Fruit fly (Drosophila melanogaster) whole organism, embryonic: ENCODE data around the gene CG17764.

Experiments used
- Adf1 ChIP-seq: fragments of 200-800 bp; sonication (Bioruptor generic); IDR thresholded peaks from 2 replicates; pipeline ENCODE4 v1.3.6; 2022; ENCODE audit warnings: missing biosample characterization, missing genetic modification characterization
- Atf6 ChIP-seq: fragments of 200-800 bp; sonication (Bioruptor generic); IDR thresholded peaks from 2 replicates; pipeline ENCODE4 v1.3.6; 2022; ENCODE audit warnings: missing biosample characterization, missing genetic modification characterization
- Awh ChIP-seq: fragments of 200-800 bp; sonication (Bioruptor generic); IDR thresholded peaks from 2 replicates; pipeline ENCODE4, ENCODE4 v1.3.6; 2022; ENCODE audit warnings: missing biosample characterization, missing genetic modification characterization
- BEAF-32 ChIP-seq: fragments of 200-800 bp; sonication (Bioruptor generic); optimal IDR thresholded peaks from 3 replicates; lab custom pipeline; 2017; ENCODE audit warnings: missing biosample characterization, missing genetic modification characterization, mild to moderate bottlenecking, moderate library complexity, missing genetic modification reagents
- BtbVII ChIP-seq: fragments of 200-800 bp; sonication (Bioruptor generic); optimal IDR thresholded peaks from 3 replicates; lab custom pipeline; 2017; ENCODE audit warnings: missing biosample characterization, mild to moderate bottlenecking, missing genetic modification characterization
- CG11093 ChIP-seq: fragments of 200-800 bp; sonication (Bioruptor generic); IDR thresholded peaks from 3 replicates; pipeline ENCODE4 v1.3.6; 2022; ENCODE audit warnings: missing biosample characterization, missing genetic modification characterization
- CG11247 ChIP-seq: fragments of 200-800 bp; sonication (Bioruptor generic); IDR thresholded peaks from 2 replicates; pipeline ENCODE4 v1.3.6; 2022; ENCODE audit warnings: missing biosample characterization, missing genetic modification characterization
- CG12391 ChIP-seq: fragments of 200-800 bp; sonication (Bioruptor generic); optimal IDR thresholded peaks from 3 replicates; lab custom pipeline; 2018; ENCODE audit warnings: missing biosample characterization, mild to moderate bottlenecking, missing genetic modification characterization, moderate library complexity
- CG12659 ChIP-seq: fragments of 200-800 bp; sonication (Bioruptor generic); optimal IDR thresholded peaks from 3 replicates; lab custom pipeline; 2017; ENCODE audit warnings: mild to moderate bottlenecking, missing biosample characterization, missing genetic modification reagents, missing genetic modification characterization
- CG15479 ChIP-seq: fragments of 200-800 bp; sonication (Bioruptor generic); optimal IDR thresholded peaks from 3 replicates; lab custom pipeline; 2019; ENCODE audit warnings: missing biosample characterization, mild to moderate bottlenecking, missing genetic modification characterization, moderate library complexity
- CG15696 ChIP-seq: fragments of 200-800 bp; sonication (Bioruptor generic); optimal IDR thresholded peaks from 2 replicates; lab custom pipeline; 2019; ENCODE audit warnings: missing biosample characterization, mild to moderate bottlenecking, missing genetic modification characterization, moderate library complexity
- CG1647 ChIP-seq: fragments of 200-800 bp; sonication (Bioruptor generic); optimal IDR thresholded peaks from 3 replicates; lab custom pipeline; 2016; ENCODE audit warnings: missing biosample characterization, missing genetic modification characterization
- CG16863 ChIP-seq: fragments of 200-800 bp; sonication (Bioruptor generic); optimal IDR thresholded peaks from 3 replicates; lab custom pipeline; 2016; ENCODE audit warnings: missing biosample characterization, missing genetic modification characterization
- CG18619 ChIP-seq: fragments of 200-800 bp; sonication (Bioruptor generic); optimal IDR thresholded peaks from 3 replicates; lab custom pipeline; 2017; ENCODE audit warnings: missing biosample characterization, mild to moderate bottlenecking, missing genetic modification characterization
- CG2875 ChIP-seq: fragments of 200-800 bp; sonication (Bioruptor generic); optimal IDR thresholded peaks from 2 replicates; lab custom pipeline; 2017; ENCODE audit warnings: missing biosample characterization, mild to moderate bottlenecking, missing genetic modification characterization, missing genetic modification reagents
- CG30020 ChIP-seq: fragments of 200-800 bp; optimal IDR thresholded peaks from 2 replicates; lab custom pipeline; 2019; ENCODE audit warnings: missing biosample characterization, mild to moderate bottlenecking, missing genetic modification characterization, moderate library complexity
- CG30431 ChIP-seq: fragments of 200-800 bp; sonication (Bioruptor generic); optimal IDR thresholded peaks from 2 replicates; lab custom pipeline; 2017; ENCODE audit warnings: missing biosample characterization, missing genetic modification characterization
- CG4707 ChIP-seq: fragments of 200-800 bp; sonication (Bioruptor generic); optimal IDR thresholded peaks from 2 replicates; lab custom pipeline; 2018; ENCODE audit warnings: missing biosample characterization, mild to moderate bottlenecking, missing genetic modification characterization, moderate library complexity
- CG5180 ChIP-seq: fragments of 200-800 bp; sonication (Bioruptor generic); optimal IDR thresholded peaks from 3 replicates; lab custom pipeline; 2017; ENCODE audit warnings: missing biosample characterization, missing genetic modification characterization, mild to moderate bottlenecking, moderate library complexity, missing genetic modification reagents
- CG7786 ChIP-seq: fragments of 200-800 bp; sonication (Bioruptor generic); optimal IDR thresholded peaks from 2 replicates; lab custom pipeline; 2016; ENCODE audit warnings: missing biosample characterization, missing genetic modification characterization
- CG8290 ChIP-seq, 3 experiments: fragments of 200-800 bp; sonication (Bioruptor generic); optimal IDR thresholded peaks; 2 replicates each; lab custom pipeline; 2016 to 2019; ENCODE audit warnings: missing biosample characterization in 3 of 3, missing genetic modification characterization in 3 of 3, mild to moderate bottlenecking in 2 of 3, moderate library complexity in 1 of 3
- CG9797 ChIP-seq: fragments of 200-800 bp; sonication (Bioruptor generic); optimal IDR thresholded peaks from 3 replicates; lab custom pipeline; 2018; ENCODE audit warnings: missing biosample characterization, mild to moderate bottlenecking, missing genetic modification characterization
- CkIIα-i1 ChIP-seq: fragments of 200-800 bp; sonication (Bioruptor generic); IDR thresholded peaks from 2 replicates; pipeline ENCODE4 v1.3.6; 2022; ENCODE audit warnings: missing biosample characterization, missing genetic modification characterization
- D19A ChIP-seq: fragments of 200-800 bp; optimal IDR thresholded peaks from 3 replicates; lab custom pipeline; 2019; ENCODE audit warnings: missing biosample characterization, mild to moderate bottlenecking, missing genetic modification characterization, moderate library complexity
- Dll ChIP-seq: fragments of 200-800 bp; sonication (Bioruptor generic); IDR thresholded peaks from 4 replicates; pipeline ENCODE4 v1.3.6; 2022; ENCODE audit warnings: missing biosample characterization, missing genetic modification characterization; ENCODE audit not compliant: partially characterized antibody
- Dp ChIP-seq: fragments of 200-800 bp; sonication (Bioruptor generic); optimal IDR thresholded peaks from 2 replicates; lab custom pipeline; 2018; ENCODE audit warnings: missing biosample characterization, mild to moderate bottlenecking, missing genetic modification characterization, moderate library complexity
- Dref ChIP-seq: fragments of 200-800 bp; sonication (Bioruptor generic); IDR thresholded peaks from 2 replicates; pipeline ENCODE4 v1.3.6; 2022; ENCODE audit warnings: missing biosample characterization, missing genetic modification characterization
- E2f1 ChIP-seq: fragments of 200-800 bp; sonication (Bioruptor generic); IDR thresholded peaks from 2 replicates; pipeline ENCODE4 v1.3.6; 2022; ENCODE audit warnings: missing biosample characterization, missing genetic modification characterization
- E2f2 ChIP-seq: fragments of 200-800 bp; sonication (Bioruptor generic); IDR thresholded peaks from 2 replicates; pipeline ENCODE4 v1.3.6; 2022; ENCODE audit warnings: missing biosample characterization, missing genetic modification characterization
- ERR ChIP-seq: fragments of 200-800 bp; sonication (Bioruptor generic); optimal IDR thresholded peaks from 2 replicates; lab custom pipeline; 2016; ENCODE audit warnings: missing biosample characterization, missing genetic modification characterization
- Hmr ChIP-seq: fragments of 200-800 bp; sonication (Bioruptor generic); optimal IDR thresholded peaks from 3 replicates; lab custom pipeline; 2017; ENCODE audit warnings: mild to moderate bottlenecking, missing biosample characterization, missing genetic modification reagents, missing genetic modification characterization
- Med ChIP-seq: fragments of 200-800 bp; sonication (Bioruptor generic); peaks from one replicate; lab custom pipeline; 2016; ENCODE audit warnings: missing biosample characterization, missing genetic modification characterization, mild to moderate bottlenecking, inconsistent platforms, moderate library complexity
- Neu2 ChIP-seq: fragments of 200-800 bp; sonication (Bioruptor generic); optimal IDR thresholded peaks from 3 replicates; lab custom pipeline; 2016; ENCODE audit warnings: missing biosample characterization, missing genetic modification characterization, borderline replicate concordance
- Xbp1 ChIP-seq: fragments of 200-800 bp; sonication (Bioruptor generic); optimal IDR thresholded peaks from 3 replicates; lab custom pipeline; 2016; ENCODE audit warnings: missing biosample characterization, mild to moderate bottlenecking, missing genetic modification characterization
- Xrp1 ChIP-seq: fragments of 200-800 bp; sonication (Bioruptor generic); IDR thresholded peaks from 2 replicates; pipeline ENCODE4 v1.3.6; 2022; ENCODE audit warnings: missing biosample characterization, missing genetic modification characterization
- ato ChIP-seq: fragments of 200-800 bp; sonication (Bioruptor generic); IDR thresholded peaks from 2 replicates; pipeline ENCODE4 v1.3.6; 2022; ENCODE audit warnings: missing biosample characterization, missing genetic modification characterization; ENCODE audit not compliant: partially characterized antibody
- br ChIP-seq: fragments of >200 bp; optimal IDR thresholded peaks from 2 replicates; lab custom pipeline; 2017
- chif ChIP-seq, 2 experiments: fragments of 200-800 bp; sonication (Bioruptor generic); optimal IDR thresholded peaks; 3 replicates each; lab custom pipeline; 2016; ENCODE audit warnings: missing biosample characterization in 2 of 2, missing genetic modification characterization in 2 of 2
- gfzf ChIP-seq: fragments of 200-800 bp; sonication (Bioruptor generic); optimal IDR thresholded peaks from 2 replicates; lab custom pipeline; 2016; ENCODE audit warnings: missing biosample characterization, mild to moderate bottlenecking, missing genetic modification characterization, moderate library complexity
- grau ChIP-seq: fragments of 200-800 bp; optimal IDR thresholded peaks from 3 replicates; lab custom pipeline; 2019; ENCODE audit warnings: missing biosample characterization, mild to moderate bottlenecking, missing genetic modification characterization, moderate library complexity
- gsb ChIP-seq: fragments of 200-800 bp; sonication (Bioruptor generic); IDR thresholded peaks from 2 replicates; pipeline ENCODE4 v1.3.6; 2022; ENCODE audit warnings: missing biosample characterization, missing genetic modification characterization
- ken ChIP-seq: fragments of 200-800 bp; sonication (Bioruptor generic); IDR thresholded peaks from 3 replicates; pipeline ENCODE4 v1.3.6; 2022; ENCODE audit warnings: missing biosample characterization, missing genetic modification characterization
- org-1 ChIP-seq: fragments of 200-800 bp; sonication (Bioruptor generic); optimal IDR thresholded peaks from 2 replicates; lab custom pipeline; 2017; ENCODE audit warnings: missing biosample characterization, missing genetic modification characterization
- pan ChIP-seq, 4 experiments: fragments of >200 bp in 3 of 4; fragments of 200-800 bp in 1 of 4; sonication (Bioruptor generic) in 1 of 4; optimal IDR thresholded peaks in 3 of 4; IDR thresholded peaks in 1 of 4; 2 replicates each; pipeline versions ENCODE4 v1.3.6 to Lab custom; 2017 to 2022; ENCODE audit warnings: missing biosample characterization in 2 of 4, missing genetic modification characterization in 2 of 4, mixed read lengths in 1 of 4
- pzg ChIP-seq: fragments of 200-800 bp; sonication (Bioruptor generic); optimal IDR thresholded peaks from 3 replicates; lab custom pipeline; 2018; ENCODE audit warnings: missing biosample characterization, mild to moderate bottlenecking, missing genetic modification characterization, moderate library complexity
- sr ChIP-seq: fragments of 200-800 bp; sonication (Bioruptor generic); IDR thresholded peaks from 3 replicates; pipeline ENCODE4 v1.3.6; 2022; ENCODE audit warnings: missing biosample characterization, missing genetic modification characterization
- tin ChIP-seq: fragments of 200-800 bp; sonication (Bioruptor generic); optimal IDR thresholded peaks from 3 replicates; lab custom pipeline; 2016; ENCODE audit warnings: missing biosample characterization, missing genetic modification characterization
- tll ChIP-seq, 2 experiments: fragments of 200-800 bp in 1 of 2; fragments of >200 bp in 1 of 2; sonication (Bioruptor generic) in 1 of 2; optimal IDR thresholded peaks; 2 replicates each; lab custom pipeline; 2017 to 2019; ENCODE audit warnings: missing biosample characterization in 2 of 2, missing genetic modification characterization in 2 of 2, mild to moderate bottlenecking in 1 of 2, moderate library complexity in 1 of 2

Gene CG17764

DNA sequence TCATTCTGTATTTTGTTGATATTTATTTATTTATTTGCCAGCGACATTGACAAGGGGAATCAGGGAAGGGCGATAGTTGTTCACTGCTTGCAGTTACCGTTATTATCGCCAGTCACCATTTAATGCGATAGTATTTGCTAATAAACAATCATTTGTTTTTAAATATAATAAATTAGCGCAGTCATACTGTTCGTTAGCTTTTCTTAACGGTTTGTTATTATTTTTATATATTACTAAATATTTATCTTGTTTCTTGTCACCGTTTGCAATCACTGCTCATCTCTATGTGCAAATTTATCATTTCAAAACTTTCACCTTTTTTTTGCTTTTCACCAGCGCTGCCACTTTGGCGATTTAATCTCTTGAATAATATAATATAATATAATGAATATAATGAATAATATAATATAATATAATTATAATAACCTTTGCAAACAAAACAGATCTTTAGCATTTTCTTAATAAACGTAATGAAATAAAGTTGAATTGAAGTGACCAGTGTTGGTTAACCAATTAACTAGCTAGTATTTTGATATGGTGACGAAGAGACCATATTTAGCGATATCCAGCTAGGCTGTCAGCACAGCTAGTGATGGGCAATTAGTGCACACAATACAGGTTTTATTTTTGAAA lies 22.2 kb upstream of the CG17764 start, which contains the start of the genes CG3309 and XRCC1 (continued):
- TF ChIP-seq D19A (tag; lab: Kevin White, UChicago) (no peak), ERR (GFP tag; lab: Kevin White, UChicago) (no peak), pan (optimal IDR thresholded peaks at IDR 0.05; lab: Kevin White, UChicago) (no peak), pan (GFP tag; optimal IDR thresholded peaks at IDR 0.05 in 1 of 2, IDR thresholded peaks at IDR 0.05 in 1 of 2) (peak in 1 of 2 experiments; percentile 57), CG9797 (no peak), CG7786 (GFP tag; lab: Kevin White, UChicago) (no peak), CG30431 (peak; percentile 1), CG1647 (GFP tag; lab: Kevin White, UChicago) (no peak), CG2875 (GFP tag; lab: Kevin White, UChicago) (no peak), BtbVII (GFP tag; lab: Kevin White, UChicago) (no peak), Dll (GFP tag; lab: Robert Waterston, UW) (peak; percentile 92), org-1 (GFP tag; lab: Kevin White, UChicago) (no peak)

DNA sequence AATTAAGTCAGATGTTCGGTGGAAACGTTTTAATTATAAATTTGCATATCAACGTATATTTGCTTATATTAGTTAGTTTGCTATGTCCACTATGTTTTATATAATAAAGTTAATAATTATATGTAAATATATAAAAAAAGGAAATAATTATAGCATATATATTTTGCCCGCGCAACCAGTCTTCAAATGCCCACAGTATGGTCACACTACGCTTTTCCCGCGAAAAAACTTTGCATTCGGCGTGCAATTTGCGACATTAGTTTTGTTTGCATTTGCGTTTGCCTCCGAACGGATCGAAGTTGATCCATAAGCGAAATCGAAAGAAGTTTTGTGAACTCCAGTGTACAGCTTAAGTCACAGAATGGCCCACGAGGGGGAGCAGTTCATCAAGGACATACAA lies 16.4 kb upstream of the CG17764 start, which contains the start of gene Mcm3:
Gene Mcm3, plus strand, starts transcription at position 220 of the 400 bp plus-strand sequence.
- TF ChIP-seq CG16863 (GFP tag; lab: Kevin White, UChicago) (no peak), CkIIα-i1 (no peak), E2f2 (GFP tag; lab: Robert Waterston, UW) (peak; percentile 84), CG9797 (peak; percentile 19), CG15479 (GFP tag; lab: Kevin White, UChicago) (peak; percentile 40), tin (GFP tag; lab: Kevin White, UChicago) (no peak), E2f1 (GFP tag; lab: Robert Waterston, UW) (peak; percentile 61; the same call in 1 of the 2 replicates), Adf1 (GFP tag; lab: Robert Waterston, UW) (no peak), sr (GFP tag; lab: Robert Waterston, UW) (no peak), CG12391 (tag; lab: Kevin White, UChicago) (no peak), CG4707 (GFP tag; lab: Kevin White, UChicago) (no peak), Xrp1 (no peak), Med (peak; percentile 16), CG11247 (no peak), grau (tag; lab: Kevin White, UChicago) (peak; percentile 22), ken (no peak), gsb (no peak), tll (GFP tag; optimal IDR thresholded peaks at IDR 0.05; lab: Kevin White, UChicago) (no peak), Neu2 (no peak), CG8290 (GFP tag; optimal IDR thresholded peaks at IDR 0.05; lab: Kevin White, UChicago) (no peak), CG8290 (tag; optimal IDR thresholded peaks at IDR 0.05; lab: Kevin White, UChicago) (no peak), CG18619 (no peak), Xbp1 (GFP tag; lab: Kevin White, UChicago) (no peak), CG11093 (GFP tag; lab: Robert Waterston, UW) (no peak), CG15696 (no peak), chif (GFP tag; optimal IDR thresholded peaks at IDR 0.05; lab: Kevin White, UChicago) (no peak), Atf6 (no peak), pzg (GFP tag; lab: Kevin White, UChicago) (peak; percentile 10), CG5180 (GFP tag; lab: Kevin White, UChicago) (no peak), Dp (GFP tag; lab: Kevin White, UChicago) (peak; percentile 72), CG30020 (tag; lab: Kevin White, UChicago) (peak; percentile 13), Dref (GFP tag; lab: Robert Waterston, UW) (no peak), Hmr (no peak), Awh (GFP tag; lab: Robert Waterston, UW) (no peak), BEAF-32 (peak; percentile 11), ato (GFP tag; lab: Robert Waterston, UW) (no peak), CG12659 (no peak), gfzf (GFP tag; lab: Kevin White, UChicago) (peak; percentile 34), br (lab: Kevin White, UChicago) (no peak)
